Fruit fly (Drosophila melanogaster): ENCODE results near the gene Edg84A.

Edg84A gene

dm6 chr3R:6659941-6660340 is 24.3 kb upstream of the Edg84A start, which contains the start of gene agt (continued):
- TF ChIP-seq CG30403 (GFP tag; optimal IDR thresholded peaks at IDR 0.05) (no peak), stc (GFP tag; IDR thresholded peaks at IDR 0.05) (no peak), Myb (GFP tag; optimal IDR thresholded peaks at IDR 0.05) (peak; percentile 50), jigr1 (GFP tag; IDR thresholded peaks at IDR 0.05) (no peak), CG3847 (GFP tag; IDR thresholded peaks at IDR 0.05) (peak; percentile 60; the same call in 1 of the 2 replicates), CG15011 (GFP tag; optimal IDR thresholded peaks at IDR 0.05) (no peak), pum (GFP tag; optimal IDR thresholded peaks at IDR 0.05) (no peak), CG7556 (GFP tag; optimal IDR thresholded peaks at IDR 0.05) (no peak), Side (GFP tag; optimal IDR thresholded peaks at IDR 0.05) (no peak), CG6683 (GFP tag; optimal IDR thresholded peaks at IDR 0.05) (no peak), repo (GFP tag; optimal IDR thresholded peaks at IDR 0.05) (no peak), HHEX (GFP tag; optimal IDR thresholded peaks at IDR 0.05) (no peak), abd-A (tag; optimal IDR thresholded peaks at IDR 0.05) (no peak), zfh1 (GFP tag; IDR thresholded peaks at IDR 0.05) (no peak), Opbp (GFP tag; IDR thresholded peaks at IDR 0.05; ENCODE audit: partially characterized antibody) (0 out of 3 replicates have a peak, but pooled peaks have one; percentile 25), Camta (GFP tag; optimal IDR thresholded peaks at IDR 0.05) (no peak), pros (GFP tag; optimal IDR thresholded peaks at IDR 0.05) (no peak), zen2 (GFP tag; IDR thresholded peaks at IDR 0.05; ENCODE audit: partially characterized antibody) (no peak), CoRest (tag; optimal IDR thresholded peaks at IDR 0.05) (peak; percentile 52), CG4617 (GFP tag; optimal IDR thresholded peaks at IDR 0.05; ENCODE audit: borderline replicate concordance) (peak; percentile 15), stwl (tag; optimal IDR thresholded peaks at IDR 0.05) (peak; percentile 93), NFAT (GFP tag; IDR thresholded peaks at IDR 0.05) (no peak), D19B (GFP tag; optimal IDR thresholded peaks at IDR 0.05) (no peak), Chrac-16 (GFP tag; optimal IDR thresholded peaks at IDR 0.05) (no peak), Bgb (GFP tag; IDR thresholded peaks at IDR 0.05; ENCODE audit: partially characterized antibody) (peak; percentile 37; the same call in 1 of the 2 replicates), CG10267 (tag; optimal IDR thresholded peaks at IDR 0.05) (peak; percentile 37), CG6272 (GFP tag; IDR thresholded peaks at IDR 0.05) (no peak), CG11723 (GFP tag; optimal IDR thresholded peaks at IDR 0.05) (no peak), sd (tag; optimal IDR thresholded peaks at IDR 0.05) (no peak), CG11398 (GFP tag; optimal IDR thresholded peaks at IDR 0.05) (no peak), CG6791 (GFP tag; IDR thresholded peaks at IDR 0.05; ENCODE audit: partially characterized antibody) (no peak; the same call in 2 of the 3 replicates), tin (GFP tag; optimal IDR thresholded peaks at IDR 0.05) (no peak), lbe (GFP tag; optimal IDR thresholded peaks at IDR 0.05) (no peak), nau (GFP tag; optimal IDR thresholded peaks at IDR 0.05) (no peak), E2f1 (GFP tag; IDR thresholded peaks at IDR 0.05) (no peak), lov (optimal IDR thresholded peaks at IDR 0.05) (no peak), lov (GFP tag; IDR thresholded peaks at IDR 0.05) (no peak), CG14014 (GFP tag; IDR thresholded peaks at IDR 0.05) (no peak), Fer3 (tag; optimal IDR thresholded peaks at IDR 0.05) (no peak), Fer2 (tag; optimal IDR thresholded peaks at IDR 0.05) (no peak), run (tag; optimal IDR thresholded peaks at IDR 0.05) (no peak), Poxn (GFP tag; IDR thresholded peaks at IDR 0.05) (no peak), fu2 (GFP tag; optimal IDR thresholded peaks at IDR 0.05) (no peak), CG4424 (GFP tag; optimal IDR thresholded peaks at IDR 0.05) (no peak), wek (GFP tag; optimal IDR thresholded peaks at IDR 0.05) (no peak), salm (tag; optimal IDR thresholded peaks at IDR 0.05) (no peak), Antp (GFP tag; optimal IDR thresholded peaks at IDR 0.05) (no peak), corto (GFP tag; optimal IDR thresholded peaks at IDR 0.05) (no peak), CG30020 (tag; optimal IDR thresholded peaks at IDR 0.05) (no peak), gro (GFP tag; optimal IDR thresholded peaks at IDR 0.05) (no peak), CG14710 (tag; optimal IDR thresholded peaks at IDR 0.05) (peak; percentile 71), CkIIα-i1 (GFP tag; IDR thresholded peaks at IDR 0.05) (no peak)

All from whole organism, embryonic.